Worm (Caenorhabditis elegans): ENCODE measurements around the gene ldp-1.

- TF ChIP-seq unc-3 (GFP tag; conservative IDR thresholded peaks at IDR 0.05): no peak
- no peak for TF ChIP-seq unc-3 (tag; optimal IDR thresholded peaks at IDR 0.05)
- no peak for TF ChIP-seq unc-55 (GFP tag; optimal IDR thresholded peaks at IDR 0.05)
- TF ChIP-seq hlh-13 (GFP tag; optimal IDR thresholded peaks at IDR 0.05): no peak
- no peak for TF ChIP-seq tbx-2 (tag; optimal IDR thresholded peaks at IDR 0.05)
- no peak for TF ChIP-seq gmeb-2 (tag; optimal IDR thresholded peaks at IDR 0.05)
- TF ChIP-seq nhr-232 (tag; optimal IDR thresholded peaks at IDR 0.05): no peak
- TF ChIP-seq F13H6.1 (tag; optimal IDR thresholded peaks at IDR 0.05): no peak
- no peak for TF ChIP-seq lin-11 (tag; optimal IDR thresholded peaks at IDR 0.05)
- no peak for TF ChIP-seq ttx-3 (tag; optimal IDR thresholded peaks at IDR 0.05)
- no peak for TF ChIP-seq ceh-24 (tag; optimal IDR thresholded peaks at IDR 0.05)
- no peak for TF ChIP-seq ceh-22 (tag; optimal IDR thresholded peaks at IDR 0.05)
- TF ChIP-seq hlh-30 (tag; optimal IDR thresholded peaks at IDR 0.05; ENCODE audit: insufficient read depth): no peak
Observed at ce11 chrV:2179214-2179613, 51.9 kb downstream of the ldp-1 start, which contains the start of gene cyp-33C1.

All from whole organism, late embryonic.